Fruit fly (Drosophila melanogaster): ENCODE results near the gene CG15312.
A peak's percentile ranks its signal among the peaks of the same experiment; 100 is the strongest.

CG15312 gene

DNA sequence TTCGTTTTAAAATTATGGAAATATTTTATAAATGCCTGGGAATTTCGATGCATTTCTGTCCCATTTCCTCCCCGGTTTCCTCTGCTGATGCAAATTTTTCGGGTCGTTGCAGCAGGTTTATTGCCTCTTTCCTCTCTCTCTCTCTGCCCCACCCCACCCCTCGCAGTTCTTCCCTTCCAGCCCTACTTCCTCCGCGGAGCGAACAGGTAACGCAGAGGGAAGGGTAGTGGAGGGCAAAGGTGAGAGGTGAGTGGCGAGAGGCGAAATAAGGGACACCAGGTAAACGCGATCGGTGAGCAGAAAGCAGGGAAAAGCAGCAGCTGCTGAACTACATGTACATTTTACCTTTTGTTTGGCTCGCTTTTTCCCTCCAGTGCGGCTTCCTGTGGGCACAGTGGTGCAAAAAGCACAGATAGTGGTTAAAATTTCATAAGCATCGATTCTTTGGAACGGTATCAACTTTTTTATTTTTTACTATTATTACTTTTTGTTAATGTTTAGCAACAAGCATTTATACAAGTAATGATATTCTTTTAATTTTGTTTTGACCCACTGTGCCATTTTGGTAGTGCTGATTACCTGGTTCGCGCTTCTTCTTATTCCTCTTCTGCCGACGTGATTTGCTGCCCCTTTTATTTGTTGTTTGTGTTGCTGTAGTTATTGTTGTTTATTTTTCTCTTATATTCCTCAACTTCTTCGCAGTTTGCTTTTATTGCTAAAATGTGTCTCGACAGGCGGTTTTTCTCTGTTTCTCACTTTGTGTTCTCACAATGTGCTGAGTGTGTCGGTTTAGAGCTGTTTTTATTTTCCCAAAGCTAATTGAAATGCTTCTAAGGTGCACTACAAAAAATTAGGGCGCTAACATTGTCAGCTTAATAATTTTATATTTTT lies 17.6 kb upstream of the CG15312 start (continued):
- no peak for TF ChIP-seq Trl (optimal IDR thresholded peaks at IDR 0.05)
- TF ChIP-seq Trl (GFP tag; optimal IDR thresholded peaks at IDR 0.05): peak; percentile 22
- TF ChIP-seq CG9797 (GFP tag; optimal IDR thresholded peaks at IDR 0.05): no peak
- peak; percentile 43 for TF ChIP-seq Nf-YB (GFP tag; optimal IDR thresholded peaks at IDR 0.05)
- TF ChIP-seq gsb (GFP tag; IDR thresholded peaks at IDR 0.05): no peak
- no peak for TF ChIP-seq CG5953 (GFP tag; IDR thresholded peaks at IDR 0.05)
- no peak for TF ChIP-seq CG10654 (GFP tag; optimal IDR thresholded peaks at IDR 0.05)
- TF ChIP-seq CG14014 (GFP tag; IDR thresholded peaks at IDR 0.05): peak; percentile 53; the same call in 1 of the 2 replicates
- no peak for TF ChIP-seq CG2199 (GFP tag; IDR thresholded peaks at IDR 0.05)
- TF ChIP-seq ci (GFP tag; IDR thresholded peaks at IDR 0.05): peak; percentile 68; the same call in 2 of the 3 replicates
- no peak for TF ChIP-seq HLHmδ (GFP tag; optimal IDR thresholded peaks at IDR 0.05)
- TF ChIP-seq phol (tag; optimal IDR thresholded peaks at IDR 0.05): peak; percentile 73
- no peak for TF ChIP-seq CG11398 (GFP tag; optimal IDR thresholded peaks at IDR 0.05)
- no peak for TF ChIP-seq nerfin-1 (tag; optimal IDR thresholded peaks at IDR 0.05)
- peak; percentile 57 for TF ChIP-seq Vsx1 (GFP tag; optimal IDR thresholded peaks at IDR 0.05)
- TF ChIP-seq sna (GFP tag; IDR thresholded peaks at IDR 0.05; ENCODE audit: partially characterized antibody): no peak
- no peak for TF ChIP-seq ftz-f1 (GFP tag; optimal IDR thresholded peaks at IDR 0.05)
- TF ChIP-seq Spps (tag; optimal IDR thresholded peaks at IDR 0.05): peak; percentile 43
- TF ChIP-seq tin (GFP tag; optimal IDR thresholded peaks at IDR 0.05): peak; percentile 57
- TF ChIP-seq Oaz (GFP tag; IDR thresholded peaks at IDR 0.05): no peak
- TF ChIP-seq CG12104 (GFP tag; optimal IDR thresholded peaks at IDR 0.05): no peak
- TF ChIP-seq nom (GFP tag; optimal IDR thresholded peaks at IDR 0.05): peak; percentile 62
- no peak for TF ChIP-seq NFAT (GFP tag; IDR thresholded peaks at IDR 0.05)
- no peak for TF ChIP-seq Dfd (GFP tag; optimal IDR thresholded peaks at IDR 0.05)
- TF ChIP-seq tna (GFP tag; IDR thresholded peaks at IDR 0.05; ENCODE audit: partially characterized antibody): no peak
- no peak for TF ChIP-seq Poxn (GFP tag; IDR thresholded peaks at IDR 0.05)
- TF ChIP-seq CG43689 (GFP tag; IDR thresholded peaks at IDR 0.05): peak; percentile 48; the same call in 1 of the 2 replicates
- no peak for TF ChIP-seq Doc2 (GFP tag; IDR thresholded peaks at IDR 0.05)
- TF ChIP-seq CG8359 (GFP tag; optimal IDR thresholded peaks at IDR 0.05; ENCODE audit: borderline replicate concordance): peak; percentile 56
- TF ChIP-seq NC2α (GFP tag; optimal IDR thresholded peaks at IDR 0.05): no peak
- no peak for TF ChIP-seq Dbx (GFP tag; IDR thresholded peaks at IDR 0.05)
- no peak for TF ChIP-seq run (tag; optimal IDR thresholded peaks at IDR 0.05)
- TF ChIP-seq pho (GFP tag; optimal IDR thresholded peaks at IDR 0.05): no peak
- TF ChIP-seq stwl (tag; optimal IDR thresholded peaks at IDR 0.05): peak; percentile 8
- TF ChIP-seq CG5180 (GFP tag; optimal IDR thresholded peaks at IDR 0.05): no peak
- TF ChIP-seq org-1 (GFP tag; optimal IDR thresholded peaks at IDR 0.05): no peak
- no peak for TF ChIP-seq Myb (GFP tag; optimal IDR thresholded peaks at IDR 0.05)
- TF ChIP-seq ERR (GFP tag; optimal IDR thresholded peaks at IDR 0.05): no peak
- TF ChIP-seq Ssrp (tag; optimal IDR thresholded peaks at IDR 0.05): peak; percentile 59
- no peak for TF ChIP-seq CG2129 (GFP tag; IDR thresholded peaks at IDR 0.05; ENCODE audit: partially characterized antibody)
- no peak for TF ChIP-seq CG17802 (tag; optimal IDR thresholded peaks at IDR 0.05)
- TF ChIP-seq CG16863 (GFP tag; optimal IDR thresholded peaks at IDR 0.05): no peak
- peak; percentile 74 for TF ChIP-seq Awh (GFP tag; IDR thresholded peaks at IDR 0.05)
- TF ChIP-seq Lim3 (GFP tag; IDR thresholded peaks at IDR 0.05): no peak
- TF ChIP-seq Med (GFP tag): peak; percentile 68
- no peak for TF ChIP-seq CG13123 (GFP tag; optimal IDR thresholded peaks at IDR 0.05)
- peak; percentile 2 for TF ChIP-seq mam (GFP tag; optimal IDR thresholded peaks at IDR 0.05)
- no peak for TF ChIP-seq CG13296 (GFP tag; optimal IDR thresholded peaks at IDR 0.05)
- no peak for TF ChIP-seq repo (GFP tag; optimal IDR thresholded peaks at IDR 0.05)
- TF ChIP-seq danr (GFP tag; IDR thresholded peaks at IDR 0.05): no peak
